Worm (Caenorhabditis elegans) whole organism, young adult: ENCODE measurements around the gene sqv-3.

Experiments
- B0019.2 ChIP-seq: fragments of 200-800 bp; sonication (Bioruptor generic); conservative IDR thresholded peaks from 2 replicates; pipeline ENCODE4 v1.3.6; 2022; ENCODE audit warnings: missing genetic modification reagents, missing genetic modification characterization, missing compliant biosample characterization
- B0035.1 ChIP-seq: sonication (generic microtip); optimal IDR thresholded peaks from 2 replicates; lab custom pipeline; 2016; ENCODE audit warnings: missing genetic modification characterization, mild to moderate bottlenecking, missing compliant biosample characterization, missing genotype, missing genetic modification reagents
- B0261.1 ChIP-seq: sonication (generic microtip); optimal IDR thresholded peaks from 2 replicates; lab custom pipeline; 2016; ENCODE audit warnings: mild to moderate bottlenecking, missing genetic modification characterization, moderate library complexity, missing compliant biosample characterization
- B0336.3 ChIP-seq: fragments of 200-800 bp; sonication (Bioruptor generic); IDR thresholded peaks from 2 replicates; pipeline ENCODE4 v1.3.6; 2022; ENCODE audit warnings: missing genetic modification characterization, missing compliant biosample characterization
- C17E4.6 ChIP-seq: fragments of 200-800 bp; sonication (Bioruptor generic); IDR thresholded peaks from 2 replicates; pipeline ENCODE4 v1.3.6; 2022; ENCODE audit warnings: missing genetic modification reagents, missing genetic modification characterization, missing compliant biosample characterization
- F10E7.11 ChIP-seq: sonication (generic microtip); optimal IDR thresholded peaks from 2 replicates; lab custom pipeline; 2017; ENCODE audit warnings: mild to moderate bottlenecking, missing genetic modification characterization, moderate library complexity, missing compliant biosample characterization
- F22D6.2 ChIP-seq: sonication (generic microtip); optimal IDR thresholded peaks from 2 replicates; lab custom pipeline; 2016; ENCODE audit warnings: mild to moderate bottlenecking, missing genetic modification characterization, missing compliant biosample characterization
- F57A8.1 ChIP-seq: fragments of 200-800 bp; sonication (Bioruptor generic); optimal IDR thresholded peaks from 2 replicates; lab custom pipeline; 2018; ENCODE audit warnings: mild to moderate bottlenecking, missing genetic modification characterization, moderate library complexity, missing compliant biosample characterization
- T26A5.8 ChIP-seq: sonication (generic microtip); optimal IDR thresholded peaks from 2 replicates; lab custom pipeline; 2016; ENCODE audit warnings: missing genetic modification characterization, missing compliant biosample characterization
- Y79H2A.3 ChIP-seq: fragments of 200-800 bp; sonication (Bioruptor generic); conservative IDR thresholded peaks from 2 replicates; pipeline ENCODE4 v1.3.6; 2022; ENCODE audit warnings: missing genetic modification reagents, missing genetic modification characterization, missing compliant biosample characterization
- ama-1 ChIP-seq, 3 experiments: fragments of 150-350 bp in 1 of 3; sonication (generic microtip) in 2 of 3; optimal IDR thresholded peaks; 2 replicates each; lab custom pipeline; 2014 to 2018; ENCODE audit warnings: missing biosample characterization in 2 of 3, missing genetic modification characterization in 2 of 3, missing genetic modification reagents in 2 of 3
- aptf-3 ChIP-seq: fragments of 200-800 bp; sonication (Bioruptor generic); IDR thresholded peaks from 2 replicates; pipeline ENCODE4 v1.3.6; 2022; ENCODE audit warnings: missing genetic modification characterization, missing compliant biosample characterization
- atf-7 ChIP-seq: sonication (generic microtip); optimal IDR thresholded peaks from 2 replicates; lab custom pipeline; 2017; ENCODE audit warnings: mild to moderate bottlenecking, missing genetic modification characterization, missing compliant biosample characterization
- attf-3 ChIP-seq: fragments of 200-800 bp; sonication (Bioruptor generic); conservative IDR thresholded peaks from 2 replicates; pipeline ENCODE4 v1.3.6; 2022; ENCODE audit warnings: missing genetic modification reagents, missing genetic modification characterization, missing compliant biosample characterization
- attf-5 ChIP-seq: fragments of 200-800 bp; sonication (Bioruptor generic); optimal IDR thresholded peaks from 2 replicates; lab custom pipeline; 2018; ENCODE audit warnings: mild to moderate bottlenecking, missing genetic modification characterization, missing compliant biosample characterization
- bed-1 ChIP-seq: fragments of 200-800 bp; sonication (Bioruptor generic); IDR thresholded peaks from 2 replicates; pipeline ENCODE4 v1.3.6; 2022; ENCODE audit warnings: missing genetic modification reagents, missing genetic modification characterization, missing compliant biosample characterization
- ceh-27 ChIP-seq: fragments of 200-800 bp; sonication (Bioruptor generic); optimal IDR thresholded peaks from 2 replicates; lab custom pipeline; 2018; ENCODE audit warnings: mild to moderate bottlenecking, missing genetic modification characterization, moderate library complexity, missing compliant biosample characterization
- ceh-40 ChIP-seq: fragments of 200-800 bp; sonication (Bioruptor generic); IDR thresholded peaks from 2 replicates; pipeline ENCODE4 v1.3.6; 2022; ENCODE audit warnings: missing genetic modification characterization, missing compliant biosample characterization
- ceh-79 ChIP-seq: sonication (generic microtip); optimal IDR thresholded peaks from 2 replicates; lab custom pipeline; 2017; ENCODE audit warnings: mild to moderate bottlenecking, missing genetic modification characterization, missing compliant biosample characterization
- chd-7 ChIP-seq: sonication (generic microtip); optimal IDR thresholded peaks from 2 replicates; lab custom pipeline; 2016; ENCODE audit warnings: mild to moderate bottlenecking, missing genetic modification characterization, moderate library complexity, missing compliant biosample characterization
- dpff-1 ChIP-seq: sonication (generic microtip); optimal IDR thresholded peaks from 2 replicates; lab custom pipeline; 2017; ENCODE audit warnings: mild to moderate bottlenecking, missing genetic modification characterization, missing compliant biosample characterization
- efl-1 ChIP-seq: fragments of 150-350 bp; optimal IDR thresholded peaks from 2 replicates; lab custom pipeline; 2014; ENCODE audit warnings: missing biosample characterization, missing genetic modification reagents, missing genetic modification characterization
- ekl-4 ChIP-seq: fragments of 200-800 bp; sonication (Bioruptor generic); IDR thresholded peaks from 2 replicates; pipeline ENCODE4 v1.3.6; 2022; ENCODE audit warnings: missing genetic modification reagents, missing genetic modification characterization, missing compliant biosample characterization
- hlh-12 ChIP-seq: sonication (generic microtip); optimal IDR thresholded peaks from 2 replicates; lab custom pipeline; 2016; ENCODE audit warnings: missing genetic modification characterization, missing compliant biosample characterization
- hmg-1.2 ChIP-seq: fragments of 200-800 bp; sonication (Bioruptor generic); IDR thresholded peaks from 2 replicates; pipeline ENCODE4 v1.3.6; 2022; ENCODE audit warnings: missing genetic modification reagents, missing genetic modification characterization, missing compliant biosample characterization
- hmg-20 ChIP-seq: fragments of 200-800 bp; sonication (Bioruptor generic); IDR thresholded peaks from 2 replicates; pipeline ENCODE4 v1.3.6; 2022; ENCODE audit warnings: missing genetic modification reagents, missing genetic modification characterization, missing compliant biosample characterization
- hrde-1 ChIP-seq: sonication (generic microtip); optimal IDR thresholded peaks from 2 replicates; lab custom pipeline; 2016; ENCODE audit warnings: missing genetic modification characterization, mild to moderate bottlenecking, missing compliant biosample characterization, moderate library complexity, missing genotype, missing genetic modification reagents, borderline replicate concordance
- let-526 ChIP-seq: fragments of 200-800 bp; sonication (Bioruptor generic); IDR thresholded peaks from 2 replicates; pipeline ENCODE4 v1.3.6; 2022; ENCODE audit warnings: missing genetic modification reagents, missing genetic modification characterization, missing compliant biosample characterization
- let-607 ChIP-seq, 2 experiments: fragments of 200-800 bp in 1 of 2; sonication (Bioruptor generic) in 1 of 2; sonication (generic microtip) in 1 of 2; optimal IDR thresholded peaks; 2 replicates each; lab custom pipeline; 2016 to 2018; ENCODE audit warnings: mild to moderate bottlenecking in 2 of 2, missing compliant biosample characterization in 2 of 2, missing genetic modification characterization in 2 of 2, moderate library complexity in 2 of 2, missing genotype in 1 of 2
- lin-35 ChIP-seq, 3 experiments: fragments of 150-350 bp in 2 of 3; sonication (generic microtip) in 1 of 3; optimal IDR thresholded peaks; 2 replicates each; lab custom pipeline; 2014 to 2018; ENCODE audit warnings: missing biosample characterization in 3 of 3, missing genetic modification characterization in 3 of 3, missing genetic modification reagents in 3 of 3
- lsy-27 ChIP-seq: sonication (generic microtip); optimal IDR thresholded peaks from 2 replicates; lab custom pipeline; 2017; ENCODE audit warnings: missing genetic modification characterization, mild to moderate bottlenecking, missing compliant biosample characterization, antibody characterized with exemption, missing genotype, borderline replicate concordance; ENCODE audit not compliant: insufficient read depth
- madf-3 ChIP-seq: fragments of 200-800 bp; sonication (Bioruptor generic); IDR thresholded peaks from 2 replicates; pipeline ENCODE4 v1.3.6; 2022; ENCODE audit warnings: missing genetic modification reagents, missing genetic modification characterization, missing compliant biosample characterization
- madf-6 ChIP-seq: fragments of 200-800 bp; sonication (Bioruptor generic); IDR thresholded peaks from 2 replicates; pipeline ENCODE4 v1.3.6; 2022; ENCODE audit warnings: missing genetic modification reagents, missing genetic modification characterization, missing compliant biosample characterization
- mel-28 ChIP-seq: sonication (generic microtip); optimal IDR thresholded peaks from 2 replicates; lab custom pipeline; 2016; ENCODE audit warnings: borderline replicate concordance, mild to moderate bottlenecking, missing genetic modification characterization, missing compliant biosample characterization
- nfya-2 ChIP-seq: fragments of 200-800 bp; sonication (Bioruptor generic); IDR thresholded peaks from 2 replicates; pipeline ENCODE4 v1.3.6; 2022; ENCODE audit warnings: missing genetic modification reagents, missing genetic modification characterization, missing compliant biosample characterization
- nhr-179 ChIP-seq: sonication (generic microtip); optimal IDR thresholded peaks from 2 replicates; lab custom pipeline; 2016; ENCODE audit warnings: mild to moderate bottlenecking, missing genetic modification characterization, missing compliant biosample characterization
- nhr-27 ChIP-seq: fragments of 200-800 bp; sonication (Bioruptor generic); optimal IDR thresholded peaks from 2 replicates; lab custom pipeline; 2018; ENCODE audit warnings: mild to moderate bottlenecking, missing genetic modification characterization, moderate library complexity, missing compliant biosample characterization
- rpc-1 ChIP-seq, 2 experiments: fragments of 150-350 bp in 1 of 2; sonication (generic microtip) in 1 of 2; optimal IDR thresholded peaks; 2 replicates each; lab custom pipeline; 2014 to 2018; ENCODE audit warnings: missing biosample characterization in 1 of 2, missing genetic modification characterization in 1 of 2, missing genetic modification reagents in 1 of 2, missing genotype in 1 of 2
- sea-2 ChIP-seq: fragments of 200-800 bp; sonication (Bioruptor generic); IDR thresholded peaks from 2 replicates; pipeline ENCODE4 v1.3.6; 2022; ENCODE audit warnings: missing genetic modification characterization, missing compliant biosample characterization
- snpc-3.4 ChIP-seq: sonication (generic microtip); optimal IDR thresholded peaks from 2 replicates; lab custom pipeline; 2017; ENCODE audit warnings: missing genetic modification characterization, mild to moderate bottlenecking, missing compliant biosample characterization, antibody characterized with exemption, moderate library complexity, missing genotype, missing genetic modification reagents
- somi-1 ChIP-seq: fragments of 200-800 bp; sonication (Bioruptor generic); optimal IDR thresholded peaks from 2 replicates; lab custom pipeline; 2018; ENCODE audit warnings: mild to moderate bottlenecking, missing genetic modification characterization, missing compliant biosample characterization
- sptf-2 ChIP-seq: fragments of 200-800 bp; sonication (Bioruptor generic); optimal IDR thresholded peaks from 2 replicates; lab custom pipeline; 2018; ENCODE audit warnings: mild to moderate bottlenecking, missing genetic modification characterization, missing compliant biosample characterization
- tbx-9 ChIP-seq: sonication (generic microtip); optimal IDR thresholded peaks from 2 replicates; lab custom pipeline; 2016; ENCODE audit warnings: borderline replicate concordance, missing genetic modification characterization, inconsistent platforms, missing compliant biosample characterization
- tlf-1 ChIP-seq: fragments of 200-800 bp; sonication (Bioruptor generic); optimal IDR thresholded peaks from 2 replicates; lab custom pipeline; 2018; ENCODE audit warnings: mild to moderate bottlenecking, missing genetic modification characterization, missing compliant biosample characterization
- unc-130 ChIP-seq: sonication (generic microtip); optimal IDR thresholded peaks from 2 replicates; lab custom pipeline; 2016; ENCODE audit warnings: missing genetic modification reagents, missing genetic modification characterization, missing compliant biosample characterization
- zfh-2 ChIP-seq: fragments of 200-800 bp; sonication (Bioruptor generic); conservative IDR thresholded peaks from 2 replicates; pipeline ENCODE4 v1.3.6; 2022; ENCODE audit warnings: missing genetic modification reagents, missing genetic modification characterization, missing compliant biosample characterization
- ztf-18 ChIP-seq: sonication (generic microtip); optimal IDR thresholded peaks from 2 replicates; lab custom pipeline; 2016; ENCODE audit warnings: missing genotype, mild to moderate bottlenecking, missing genetic modification characterization, missing compliant biosample characterization
- ztf-22 ChIP-seq: fragments of 200-800 bp; sonication (Bioruptor generic); optimal IDR thresholded peaks from 2 replicates; lab custom pipeline; 2018; ENCODE audit warnings: mild to moderate bottlenecking, missing genetic modification characterization, moderate library complexity, missing compliant biosample characterization

sqv-3 gene

DNA sequence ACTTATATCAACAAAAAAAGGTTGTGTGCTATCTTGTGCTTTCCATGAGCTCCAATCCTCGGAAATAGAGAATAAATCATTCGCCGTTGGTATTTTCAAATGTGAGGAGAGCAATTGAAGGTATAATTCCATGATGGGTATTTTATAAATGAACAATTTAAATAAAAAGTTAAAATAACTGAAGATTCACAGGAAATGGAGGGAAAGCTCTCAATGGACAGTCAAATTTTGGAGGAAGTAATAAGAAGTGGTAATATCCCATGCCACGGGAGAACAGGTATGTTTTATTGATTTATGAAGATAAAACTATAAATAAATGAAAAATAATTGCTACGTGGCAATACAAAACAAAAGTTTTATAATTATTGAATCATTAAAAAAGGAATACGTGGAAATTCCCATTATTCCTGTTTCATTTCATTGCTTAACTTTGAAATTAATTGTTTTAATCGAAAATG is 3.0 kb upstream of the sqv-3 start (continued):
- TF ChIP-seq ceh-40 (GFP tag; lab: Robert Waterston, UW), result no peak
- TF ChIP-seq ztf-18 (tag; lab: Kevin White, UChicago), result no peak
- no peak for TF ChIP-seq C17E4.6 (GFP tag; lab: Robert Waterston, UW)
- no peak for TF ChIP-seq B0261.1 (tag; lab: Kevin White, UChicago)
- no peak for TF ChIP-seq T26A5.8 (tag; lab: Kevin White, UChicago)
- TF ChIP-seq attf-3 (GFP tag; lab: Robert Waterston, UW), result no peak
- TF ChIP-seq lsy-27 (tag; lab: Kevin White, UChicago), result no peak
- TF ChIP-seq let-607 (tag; optimal IDR thresholded peaks at IDR 0.05; lab: Kevin White, UChicago), result peak; percentile 21 to 35
- TF ChIP-seq efl-1 (GFP tag; lab: Kevin White, UChicago), result no peak
- no peak for TF ChIP-seq unc-130 (GFP tag; lab: Kevin White, UChicago)
- peak; percentile 17; the same call in 1 of the 2 replicates for TF ChIP-seq ekl-4 (GFP tag; lab: Robert Waterston, UW)
- no peak for TF ChIP-seq ceh-79 (tag; lab: Kevin White, UChicago)
- TF ChIP-seq attf-5 (GFP tag; lab: Kevin White, UChicago), result peak; percentile 21
- TF ChIP-seq dpff-1, result no peak
- 0 out of 2 replicates have a peak, but pooled peaks have one; percentile 14 for TF ChIP-seq bed-1
- TF ChIP-seq B0035.1, result peak; percentile 7
- peak in 1 of 3 experiments; percentile 57 for TF ChIP-seq lin-35 (GFP tag; optimal IDR thresholded peaks at IDR 0.05; lab: Kevin White, UChicago)
- TF ChIP-seq sptf-2 (GFP tag; lab: Kevin White, UChicago), result no peak
- no peak for TF ChIP-seq hlh-12 (tag; lab: Kevin White, UChicago)
- TF ChIP-seq F57A8.1, result no peak
- peak; percentile 85 for TF ChIP-seq madf-3
- no peak for TF ChIP-seq F22D6.2
- TF ChIP-seq nhr-27 (tag; lab: Kevin White, UChicago), result no peak
- TF ChIP-seq tlf-1, result peak; percentile 42
- TF ChIP-seq ztf-22 (GFP tag; lab: Kevin White, UChicago), result no peak
- peak; percentile 22; the same call in 1 of the 2 replicates for TF ChIP-seq hmg-1.2 (GFP tag; lab: Robert Waterston, UW)
- TF ChIP-seq zfh-2 (GFP tag; lab: Robert Waterston, UW), result no peak
- TF ChIP-seq hmg-20, result no peak
- TF ChIP-seq nfya-2 (GFP tag; lab: Robert Waterston, UW), result no peak
- TF ChIP-seq mel-28 (tag; lab: Kevin White, UChicago), result no peak
- no peak for TF ChIP-seq Y79H2A.3 (GFP tag; lab: Robert Waterston, UW)
- TF ChIP-seq ama-1 (optimal IDR thresholded peaks at IDR 0.05; lab: Kevin White, UChicago), result no peak
- no peak for TF ChIP-seq ama-1 (GFP tag; optimal IDR thresholded peaks at IDR 0.05; lab: Kevin White, UChicago)
- no peak for TF ChIP-seq sea-2 (GFP tag; lab: Robert Waterston, UW)
- no peak for TF ChIP-seq tbx-9 (tag; lab: Kevin White, UChicago)
- TF ChIP-seq chd-7, result no peak
- peak; percentile 61 for TF ChIP-seq atf-7
- peak; percentile 62 for TF ChIP-seq F10E7.11
- TF ChIP-seq aptf-3 (GFP tag; lab: Robert Waterston, UW), result no peak
- TF ChIP-seq somi-1 (GFP tag; lab: Kevin White, UChicago), result no peak
- TF ChIP-seq B0019.2 (GFP tag; lab: Robert Waterston, UW), result no peak
- no peak for TF ChIP-seq let-526 (GFP tag; lab: Robert Waterston, UW)
- TF ChIP-seq hrde-1 (tag; lab: Kevin White, UChicago), result peak; percentile 6
- TF ChIP-seq nhr-179, result no peak
- no peak for TF ChIP-seq rpc-1 (optimal IDR thresholded peaks at IDR 0.05; lab: Kevin White, UChicago)
- TF ChIP-seq rpc-1 (tag; optimal IDR thresholded peaks at IDR 0.05; lab: Kevin White, UChicago), result no peak
- peak; percentile 50; the same call in 1 of the 2 replicates for TF ChIP-seq B0336.3
- peak; percentile 42 for TF ChIP-seq madf-6 (GFP tag; lab: Robert Waterston, UW)
- no peak for TF ChIP-seq ceh-27 (GFP tag; lab: Kevin White, UChicago)
- no peak for TF ChIP-seq snpc-3.4 (tag; lab: Kevin White, UChicago)
